Worm (Caenorhabditis elegans) whole organism, L3 larva: Measurements from ENCODE around the gene spin-1.

Source experiments
- ZK546.5 ChIP-seq: sonication (generic microtip); optimal IDR thresholded peaks from 2 replicates; lab custom pipeline; 2017; ENCODE audit warnings: missing biosample characterization, missing genetic modification characterization
- ceh-82 ChIP-seq: fragments of 150-350 bp; optimal IDR thresholded peaks from 2 replicates; lab custom pipeline; 2014; ENCODE audit warnings: missing biosample characterization, missing genetic modification characterization
- egl-27 ChIP-seq: sonication (generic microtip); optimal IDR thresholded peaks from 4 replicates; lab custom pipeline; 2017; ENCODE audit warnings: missing biosample characterization, missing genetic modification reagents, missing genetic modification characterization
- fos-1 ChIP-seq: fragments of 150-350 bp; optimal IDR thresholded peaks from 2 replicates; lab custom pipeline; 2014; ENCODE audit warnings: missing biosample characterization, missing genetic modification characterization
- jun-1 ChIP-seq: fragments of 150-350 bp; optimal IDR thresholded peaks from 2 replicates; lab custom pipeline; 2014; ENCODE audit warnings: missing biosample characterization, missing genetic modification reagents, missing genetic modification characterization
- nfya-1 ChIP-seq: sonication (generic microtip); optimal IDR thresholded peaks from 2 replicates; lab custom pipeline; 2017; ENCODE audit warnings: missing genetic modification characterization, mild to moderate bottlenecking, missing compliant biosample characterization, antibody characterized with exemption, moderate library complexity; ENCODE audit not compliant: insufficient read depth
- nhr-23 ChIP-seq: fragments of 150-350 bp; optimal IDR thresholded peaks from 2 replicates; lab custom pipeline; 2014; ENCODE audit warnings: missing biosample characterization, missing genetic modification reagents, missing genetic modification characterization
- nhr-237 ChIP-seq: fragments of 150-350 bp; optimal IDR thresholded peaks from 2 replicates; lab custom pipeline; 2014; ENCODE audit warnings: missing biosample characterization, missing genetic modification characterization
- nhr-77 ChIP-seq: fragments of 150-350 bp; optimal IDR thresholded peaks from 2 replicates; lab custom pipeline; 2014; ENCODE audit warnings: missing biosample characterization, missing genetic modification characterization
- sea-2 ChIP-seq: fragments of 150-350 bp; sonication (generic microtip); optimal IDR thresholded peaks from 4 replicates; lab custom pipeline; 2014; ENCODE audit warnings: missing biosample characterization, missing genetic modification reagents, missing genetic modification characterization
- skn-1 ChIP-seq: fragments of 150-350 bp; optimal IDR thresholded peaks from 2 replicates; lab custom pipeline; 2014; ENCODE audit warnings: missing biosample characterization, missing genetic modification characterization
- unc-62 ChIP-seq: fragments of 150-350 bp; sonication (generic microtip); optimal IDR thresholded peaks from 4 replicates; lab custom pipeline; 2014; ENCODE audit warnings: missing biosample characterization, missing genetic modification reagents, missing genetic modification characterization
- zag-1 ChIP-seq: fragments of 150-350 bp; optimal IDR thresholded peaks from 2 replicates; lab custom pipeline; 2014; ENCODE audit warnings: missing biosample characterization, missing genetic modification characterization

- no peak for TF ChIP-seq sea-2 (GFP tag; lab: Kevin White, UChicago)
- no peak for TF ChIP-seq fos-1
- TF ChIP-seq egl-27 (tag; lab: Kevin White, UChicago), result no peak
- no peak for TF ChIP-seq ceh-82 (tag; lab: Kevin White, UChicago)
- no peak for TF ChIP-seq nhr-237
- TF ChIP-seq nhr-77 (tag; lab: Kevin White, UChicago), result no peak
- TF ChIP-seq jun-1 (tag; lab: Kevin White, UChicago), result no peak
- no peak for TF ChIP-seq nfya-1 (tag; lab: Kevin White, UChicago)
- TF ChIP-seq skn-1 (tag; lab: Kevin White, UChicago), result no peak
- no peak for TF ChIP-seq zag-1 (tag; lab: Kevin White, UChicago)
- TF ChIP-seq ZK546.5 (tag; lab: Kevin White, UChicago), result no peak
- peak; percentile 22 for TF ChIP-seq nhr-23 (tag; lab: Kevin White, UChicago)
- TF ChIP-seq unc-62 (GFP tag; lab: Kevin White, UChicago), result no peak
Observed at ce11 chrV:12071483-12071882, 43.3 kb upstream of the spin-1 start.
